Worm (Caenorhabditis elegans): ENCODE data around the gene Y47D3A.20.

Y47D3A.20 gene

ce11 chrIII:11243421-11243820 lies 31.4 kb upstream of the Y47D3A.20 start:
- TF ChIP-seq unc-62 (GFP tag; optimal IDR thresholded peaks at IDR 0.05) (peak; percentile 93), lsy-2 (tag; optimal IDR thresholded peaks at IDR 0.05) (peak; percentile 7), ces-1 (GFP tag; optimal IDR thresholded peaks at IDR 0.05) (peak; percentile 55), sptf-1 (tag; optimal IDR thresholded peaks at IDR 0.05) (no peak), nhr-237 (tag; optimal IDR thresholded peaks at IDR 0.05) (peak; percentile 41), lin-32 (GFP tag; optimal IDR thresholded peaks at IDR 0.05) (no peak), pha-4 (tag; optimal IDR thresholded peaks at IDR 0.05) (peak; percentile 56), mep-1 (tag; optimal IDR thresholded peaks at IDR 0.05) (peak; percentile 34), elt-3 (tag; optimal IDR thresholded peaks at IDR 0.05) (no peak), hlh-1 (tag; optimal IDR thresholded peaks at IDR 0.05) (peak; percentile 58), unc-120 (tag; optimal IDR thresholded peaks at IDR 0.05; ENCODE audit: poor library complexity, severe bottlenecking) (peak; percentile 92), nhr-12 (tag; optimal IDR thresholded peaks at IDR 0.05) (no peak)

DNA sequence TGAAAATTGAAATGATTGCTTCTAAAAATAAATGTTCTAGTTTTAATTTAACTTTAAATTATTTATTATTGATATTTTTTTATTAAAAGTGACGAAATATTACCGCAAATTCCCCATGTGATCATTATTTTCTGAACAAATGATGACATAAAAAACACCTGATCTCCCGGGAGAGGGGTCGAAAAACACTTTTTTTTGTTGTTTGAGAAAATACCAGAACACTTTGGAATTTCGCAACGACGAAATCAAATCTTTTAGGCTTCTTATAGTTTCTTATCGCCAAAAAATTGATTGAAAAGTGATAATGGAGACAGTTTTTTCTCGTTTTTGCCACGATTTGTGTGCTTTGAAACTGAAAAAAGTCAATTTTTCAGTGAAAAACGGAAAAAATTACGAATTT lies 30.5 kb upstream of the Y47D3A.20 start:
- TF ChIP-seq ceh-39 (tag; optimal IDR thresholded peaks at IDR 0.05) (no peak), ham-2 (GFP tag; optimal IDR thresholded peaks at IDR 0.05) (no peak), ceh-43 (GFP tag; optimal IDR thresholded peaks at IDR 0.05) (no peak), cnd-1 (tag; optimal IDR thresholded peaks at IDR 0.05) (no peak), mep-1 (tag; optimal IDR thresholded peaks at IDR 0.05) (no peak), ztf-11 (tag; optimal IDR thresholded peaks at IDR 0.05) (no peak), flh-1 (GFP tag; optimal IDR thresholded peaks at IDR 0.05) (no peak), mls-2 (tag; optimal IDR thresholded peaks at IDR 0.05) (no peak), nhr-237 (tag; optimal IDR thresholded peaks at IDR 0.05) (no peak), nhr-12 (tag; optimal IDR thresholded peaks at IDR 0.05) (no peak), tbx-8 (GFP tag; optimal IDR thresholded peaks at IDR 0.05) (no peak), unc-62 (GFP tag; optimal IDR thresholded peaks at IDR 0.05) (no peak), nhr-76 (tag; optimal IDR thresholded peaks at IDR 0.05) (no peak), lin-32 (GFP tag; optimal IDR thresholded peaks at IDR 0.05) (no peak), pha-4 (tag; optimal IDR thresholded peaks at IDR 0.05) (no peak), elt-1 (tag; optimal IDR thresholded peaks at IDR 0.05; ENCODE audit: borderline replicate concordance, insufficient read depth) (no peak), sptf-1 (tag; optimal IDR thresholded peaks at IDR 0.05) (no peak)

ce11 chrIII:11244820-11245219 lies 30.0 kb upstream of the Y47D3A.20 start, which contains the start of gene rsks-1:
TSS of gene rsks-1 (plus strand) at chrIII:11245120.
- TF ChIP-seq cnd-1 (tag; optimal IDR thresholded peaks at IDR 0.05) (no peak), mab-5 (tag; optimal IDR thresholded peaks at IDR 0.05) (no peak), elt-1 (tag; optimal IDR thresholded peaks at IDR 0.05; ENCODE audit: borderline replicate concordance, insufficient read depth) (no peak), nhr-2 (tag; optimal IDR thresholded peaks at IDR 0.05) (no peak), nhr-12 (tag; optimal IDR thresholded peaks at IDR 0.05) (no peak), ceh-83 (GFP tag; optimal IDR thresholded peaks at IDR 0.05) (no peak), M03D4.4 (tag; optimal IDR thresholded peaks at IDR 0.05) (no peak), unc-120 (tag; optimal IDR thresholded peaks at IDR 0.05; ENCODE audit: poor library complexity, severe bottlenecking) (no peak), ztf-11 (tag; optimal IDR thresholded peaks at IDR 0.05) (no peak), hlh-1 (tag; optimal IDR thresholded peaks at IDR 0.05) (no peak), ces-1 (GFP tag; optimal IDR thresholded peaks at IDR 0.05) (no peak), ceh-39 (tag; optimal IDR thresholded peaks at IDR 0.05) (no peak), lsy-2 (tag; optimal IDR thresholded peaks at IDR 0.05) (no peak), pha-4 (tag; optimal IDR thresholded peaks at IDR 0.05) (no peak)

ce11 chrIII:11246588-11246987 lies 28.3 kb upstream of the Y47D3A.20 start:
- TF ChIP-seq blmp-1 (tag; optimal IDR thresholded peaks at IDR 0.05) (no peak), ztf-11 (tag; optimal IDR thresholded peaks at IDR 0.05) (no peak), elt-1 (tag; optimal IDR thresholded peaks at IDR 0.05; ENCODE audit: borderline replicate concordance, insufficient read depth) (no peak), unc-62 (GFP tag; optimal IDR thresholded peaks at IDR 0.05) (no peak), mab-5 (tag; optimal IDR thresholded peaks at IDR 0.05) (no peak)

ce11 chrIII:11248897-11249296 lies 26.0 kb upstream of the Y47D3A.20 start:
- TF ChIP-seq nhr-237 (tag; optimal IDR thresholded peaks at IDR 0.05): no peak

- TF ChIP-seq zip-8 (tag; optimal IDR thresholded peaks at IDR 0.05): no peak
- TF ChIP-seq drap-1 (GFP tag; optimal IDR thresholded peaks at IDR 0.05): no peak
- no peak for TF ChIP-seq flh-1 (GFP tag; optimal IDR thresholded peaks at IDR 0.05)
- TF ChIP-seq unc-120 (tag; optimal IDR thresholded peaks at IDR 0.05; ENCODE audit: poor library complexity, severe bottlenecking): no peak
- no peak for TF ChIP-seq snpc-4 (tag; optimal IDR thresholded peaks at IDR 0.05)
- no peak for TF ChIP-seq nhr-76 (tag; optimal IDR thresholded peaks at IDR 0.05)
- TF ChIP-seq lsy-2 (tag; optimal IDR thresholded peaks at IDR 0.05): no peak
- no peak for TF ChIP-seq ceh-43 (GFP tag; optimal IDR thresholded peaks at IDR 0.05)
- TF ChIP-seq nhr-2 (tag; optimal IDR thresholded peaks at IDR 0.05): no peak
- no peak for TF ChIP-seq mep-1 (tag; optimal IDR thresholded peaks at IDR 0.05)
- no peak for TF ChIP-seq ceh-83 (GFP tag; optimal IDR thresholded peaks at IDR 0.05)
- TF ChIP-seq ham-2 (GFP tag; optimal IDR thresholded peaks at IDR 0.05): no peak
- no peak for TF ChIP-seq lin-13 (tag; optimal IDR thresholded peaks at IDR 0.05)
- no peak for TF ChIP-seq ceh-39 (tag; optimal IDR thresholded peaks at IDR 0.05)
- TF ChIP-seq mab-5 (tag; optimal IDR thresholded peaks at IDR 0.05): no peak
- no peak for TF ChIP-seq ces-1 (GFP tag; optimal IDR thresholded peaks at IDR 0.05)
- no peak for TF ChIP-seq ztf-11 (tag; optimal IDR thresholded peaks at IDR 0.05)
Measured at ce11 chrIII:11251718-11252441, 23.0 kb upstream of the Y47D3A.20 start, which contains the start of gene Y47D3A.32. TSS of gene Y47D3A.32 (plus strand) at chrIII:11252391.

All from whole organism, mixed stage, embryonic.